Worm (Caenorhabditis elegans) whole organism, L2 larva: ENCODE data around the gene K10B2.4.

Source experiments
- ama-1 ChIP-seq: fragments of 150-350 bp; optimal IDR thresholded peaks from 2 replicates; lab custom pipeline; 2018; ENCODE audit warnings: inconsistent platforms
- blmp-1 ChIP-seq: sonication (generic microtip); optimal IDR thresholded peaks from 2 replicates; lab custom pipeline; 2017; ENCODE audit warnings: missing genetic modification characterization, mild to moderate bottlenecking, missing compliant biosample characterization, antibody characterized with exemption, moderate library complexity; ENCODE audit not compliant: insufficient read depth
- ceh-82 ChIP-seq: fragments of 150-350 bp; optimal IDR thresholded peaks from 2 replicates; lab custom pipeline; 2014; ENCODE audit warnings: missing biosample characterization, missing genetic modification characterization
- lin-11 ChIP-seq: fragments of 150-350 bp; sonication (generic microtip); optimal IDR thresholded peaks from 2 replicates; lab custom pipeline; 2014; ENCODE audit warnings: missing biosample characterization, missing genetic modification characterization, inconsistent platforms, mixed read lengths
- unc-62 ChIP-seq: fragments of 150-350 bp; optimal IDR thresholded peaks from 2 replicates; lab custom pipeline; 2014; ENCODE audit warnings: missing biosample characterization, missing genetic modification reagents, missing genetic modification characterization

ce11 chrII:6371003-6371402, 10.2 kb upstream of the K10B2.4 start, which contains the start of gene lin-23:
- TF ChIP-seq ceh-82 (no peak), ama-1 (lab: Kevin White, UChicago) (no peak), blmp-1 (tag; lab: Kevin White, UChicago) (no peak), lin-11 (tag; lab: Kevin White, UChicago) (no peak), unc-62 (GFP tag; lab: Kevin White, UChicago) (no peak)
